Worm (Caenorhabditis elegans) whole organism, late embryonic: ENCODE results near the gene R13D7.2.

ENCODE experiments used
- Y22D7AL.16 ChIP-seq: sonication (generic microtip); optimal IDR thresholded peaks from 2 replicates; lab custom pipeline; 2016; ENCODE audit warnings: missing genetic modification characterization, missing compliant biosample characterization
- hlh-8 ChIP-seq: sonication (generic microtip); optimal IDR thresholded peaks from 2 replicates; lab custom pipeline; 2016; ENCODE audit warnings: missing genotype, missing genetic modification characterization, missing compliant biosample characterization
- tbx-7 ChIP-seq: sonication (generic microtip); optimal IDR thresholded peaks from 2 replicates; lab custom pipeline; 2016; ENCODE audit warnings: missing genotype, missing genetic modification characterization, missing compliant biosample characterization

- no peak for TF ChIP-seq Y22D7AL.16 (tag; lab: Kevin White, UChicago)
- no peak for TF ChIP-seq tbx-7 (tag; lab: Kevin White, UChicago)
- TF ChIP-seq hlh-8 (tag; lab: Kevin White, UChicago), result no peak
These were observed 7.5 kb downstream of the R13D7.2 start, which contains the start of gene srw-67 for ce11 chrV:7417018-7417716.
